Fruit fly (Drosophila melanogaster): ENCODE results near the gene Pfdn6.

Pfdn6 gene

DNA sequence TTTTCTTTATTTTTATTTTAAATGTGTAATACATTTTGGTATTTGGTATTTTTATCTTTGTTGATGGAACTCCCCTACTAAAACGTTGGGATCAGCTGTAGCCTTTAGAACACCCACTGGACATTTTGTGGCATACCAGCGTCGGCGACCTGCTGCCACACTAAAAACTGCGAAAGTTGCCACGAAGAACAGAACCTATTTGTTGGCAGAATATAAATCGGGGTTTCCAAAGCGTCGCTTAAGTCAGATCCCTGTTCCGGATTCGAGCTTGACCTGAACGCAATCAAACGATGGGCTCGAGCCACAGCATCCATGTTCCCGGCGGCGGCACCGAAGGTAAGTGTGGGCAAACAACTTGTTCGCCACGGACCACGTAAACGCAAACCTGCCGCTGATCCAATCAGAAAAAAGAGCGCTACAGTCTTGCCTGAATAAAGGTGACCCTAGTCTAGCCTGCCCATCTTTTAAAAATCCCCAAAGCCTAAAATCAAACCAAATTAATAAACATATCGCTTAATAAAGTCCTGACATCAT, 1.4 kb downstream of the Pfdn6 start, which contains the start of gene Grasp65 (continued):
- TF ChIP-seq stc (GFP tag; IDR thresholded peaks at IDR 0.05) (no peak), CG10147 (GFP tag; optimal IDR thresholded peaks at IDR 0.05) (peak; percentile 28), ken (GFP tag; IDR thresholded peaks at IDR 0.05) (no peak), Elba2 (GFP tag; optimal IDR thresholded peaks at IDR 0.05) (peak; percentile 55), CG12942 (GFP tag; optimal IDR thresholded peaks at IDR 0.05) (no peak), Sin3A (optimal IDR thresholded peaks at IDR 0.05) (peak; percentile 4), phol (tag; optimal IDR thresholded peaks at IDR 0.05) (peak; percentile 29), CG8290 (GFP tag; optimal IDR thresholded peaks at IDR 0.05) (no peak), CG8290 (tag; optimal IDR thresholded peaks at IDR 0.05) (peak in 1 of 2 experiments; percentile 16), gce (GFP tag; IDR thresholded peaks at IDR 0.05) (no peak), CG2678 (tag; optimal IDR thresholded peaks at IDR 0.05) (peak; percentile 21), CG8359 (GFP tag; optimal IDR thresholded peaks at IDR 0.05; ENCODE audit: borderline replicate concordance) (no peak), tio (GFP tag; optimal IDR thresholded peaks at IDR 0.05) (no peak), CG9876 (GFP tag; optimal IDR thresholded peaks at IDR 0.05) (no peak), gem (tag; optimal IDR thresholded peaks at IDR 0.05) (peak; percentile 38), CG12104 (GFP tag; optimal IDR thresholded peaks at IDR 0.05) (no peak), crol (GFP tag; IDR thresholded peaks at IDR 0.05) (no peak), Kr (GFP tag; optimal IDR thresholded peaks at IDR 0.05) (no peak), nerfin-1 (tag; optimal IDR thresholded peaks at IDR 0.05) (peak; percentile 14), CG30020 (tag; optimal IDR thresholded peaks at IDR 0.05) (peak; percentile 21), Med (GFP tag) (peak; percentile 61), Adf1 (GFP tag; IDR thresholded peaks at IDR 0.05) (no peak), Antp (GFP tag; optimal IDR thresholded peaks at IDR 0.05) (no peak), Side (GFP tag; optimal IDR thresholded peaks at IDR 0.05) (no peak), CG10979 (tag; optimal IDR thresholded peaks at IDR 0.05) (no peak), CG1603 (tag; optimal IDR thresholded peaks at IDR 0.05) (peak; percentile 38), Dip2 (GFP tag; IDR thresholded peaks at IDR 0.05) (no peak), z (GFP tag; IDR thresholded peaks at IDR 0.05) (no peak), Taf1 (GFP tag; IDR thresholded peaks at IDR 0.05) (no peak), ham (GFP tag; IDR thresholded peaks at IDR 0.05) (no peak), CG32767 (GFP tag; IDR thresholded peaks at IDR 0.05) (no peak), Xbp1 (GFP tag; optimal IDR thresholded peaks at IDR 0.05) (no peak), CG18262 (tag; optimal IDR thresholded peaks at IDR 0.05) (peak; percentile 38), Dek (tag; optimal IDR thresholded peaks at IDR 0.05) (peak; percentile 32), CG17829 (tag; optimal IDR thresholded peaks at IDR 0.05) (peak; percentile 30), sens (GFP tag) (no peak), YL-1 (GFP tag; optimal IDR thresholded peaks at IDR 0.05) (peak; percentile 83), sob (GFP tag; IDR thresholded peaks at IDR 0.05) (no peak), CG10959 (GFP tag; IDR thresholded peaks at IDR 0.05) (no peak), fd102C (GFP tag; optimal IDR thresholded peaks at IDR 0.05) (no peak), CG9797 (GFP tag; optimal IDR thresholded peaks at IDR 0.05) (peak; percentile 81), CG6654 (GFP tag; optimal IDR thresholded peaks at IDR 0.05) (no peak), E2f2 (GFP tag; IDR thresholded peaks at IDR 0.05) (no peak), CG4282 (GFP tag; optimal IDR thresholded peaks at IDR 0.05) (no peak), CG6765 (GFP tag; optimal IDR thresholded peaks at IDR 0.05) (peak; percentile 33), salm (tag; optimal IDR thresholded peaks at IDR 0.05) (no peak), eyg (GFP tag; optimal IDR thresholded peaks at IDR 0.05) (no peak), Opbp (GFP tag; IDR thresholded peaks at IDR 0.05; ENCODE audit: partially characterized antibody) (peak; percentile 66; the same call in 2 of the 3 replicates), CHES-1-like (GFP tag; optimal IDR thresholded peaks at IDR 0.05) (no peak), CG12659 (GFP tag; optimal IDR thresholded peaks at IDR 0.05) (peak; percentile 39), chm (GFP tag; IDR thresholded peaks at IDR 0.05) (no peak; the same call in 1 of the 2 replicates), H2.0 (GFP tag; IDR thresholded peaks at IDR 0.05) (no peak)

Data from whole organism, embryonic.